Fruit fly (Drosophila melanogaster) whole organism, embryonic: ENCODE measurements around the gene CG13920.

Experiments
- wdn ChIP-seq: fragments of 200-800 bp; sonication (Bioruptor generic); IDR thresholded peaks from 2 replicates; pipeline ENCODE4 v1.3.6; 2022; ENCODE audit warnings: missing biosample characterization, missing genetic modification characterization
- zf30C ChIP-seq: fragments of 200-800 bp; sonication (Bioruptor generic); optimal IDR thresholded peaks from 3 replicates; lab custom pipeline; 2018; ENCODE audit warnings: missing biosample characterization, mild to moderate bottlenecking, missing genetic modification characterization

- TF ChIP-seq wdn (GFP tag; lab: Robert Waterston, UW) (no peak), zf30C (GFP tag; lab: Kevin White, UChicago) (no peak)
Observed at dm6 chr3L:1602064-1602832, 46.5 kb upstream of the CG13920 start, which contains the start of gene CG12104.
